Fruit fly (Drosophila melanogaster): ENCODE data around the gene spn-D.

Gene spn-D

dm6 chr3R:27116465-27117092 lies 48.9 kb upstream of the spn-D start, which contains the start of the genes CG6066 and CG5880 (continued):
- TF ChIP-seq Gsc (GFP tag; IDR thresholded peaks at IDR 0.05) (no peak), CG13894 (tag; optimal IDR thresholded peaks at IDR 0.05) (no peak), Dll (GFP tag; IDR thresholded peaks at IDR 0.05; ENCODE audit: partially characterized antibody) (peak; percentile 90), schlank (tag; optimal IDR thresholded peaks at IDR 0.05) (no peak), E2f2 (GFP tag; IDR thresholded peaks at IDR 0.05) (peak; percentile 48), grn (GFP tag; optimal IDR thresholded peaks at IDR 0.05) (no peak), zfh2 (GFP tag; optimal IDR thresholded peaks at IDR 0.05) (no peak), dmrt11E (tag; optimal IDR thresholded peaks at IDR 0.05) (no peak), CG13296 (GFP tag; optimal IDR thresholded peaks at IDR 0.05) (no peak), zen2 (GFP tag; IDR thresholded peaks at IDR 0.05; ENCODE audit: partially characterized antibody) (peak; percentile 73; the same call in 2 of the 3 replicates), nerfin-2 (GFP tag; IDR thresholded peaks at IDR 0.05; ENCODE audit: partially characterized antibody) (peak; percentile 71), CG14710 (tag; optimal IDR thresholded peaks at IDR 0.05) (peak; percentile 14), pfk (GFP tag; optimal IDR thresholded peaks at IDR 0.05) (no peak), Fer2 (tag; optimal IDR thresholded peaks at IDR 0.05) (no peak), CG3726 (GFP tag; IDR thresholded peaks at IDR 0.05) (no peak), sim (GFP tag; IDR thresholded peaks at IDR 0.05) (no peak), CG15696 (tag; optimal IDR thresholded peaks at IDR 0.05) (no peak), Dek (tag; optimal IDR thresholded peaks at IDR 0.05) (no peak), Nf-YB (GFP tag; optimal IDR thresholded peaks at IDR 0.05) (peak; percentile 6), CG16779 (GFP tag; IDR thresholded peaks at IDR 0.05) (0 out of 2 replicates have a peak, but pooled peaks have one; percentile 2), emc (GFP tag; optimal IDR thresholded peaks at IDR 0.05) (no peak), bowl (GFP tag; IDR thresholded peaks at IDR 0.05) (no peak), Dfd (GFP tag; optimal IDR thresholded peaks at IDR 0.05) (no peak), CG12155 (GFP tag; optimal IDR thresholded peaks at IDR 0.05) (no peak), hbn (GFP tag; IDR thresholded peaks at IDR 0.05; ENCODE audit: partially characterized antibody) (peak; percentile 73), CG12219 (GFP tag; optimal IDR thresholded peaks at IDR 0.05) (no peak), dati (GFP tag; IDR thresholded peaks at IDR 0.05) (no peak), luna (GFP tag; optimal IDR thresholded peaks at IDR 0.05) (no peak), gfzf (GFP tag; optimal IDR thresholded peaks at IDR 0.05) (peak; percentile 47), CG14860 (GFP tag; IDR thresholded peaks at IDR 0.05; ENCODE audit: partially characterized antibody) (peak; percentile 72), HLH4C (GFP tag; IDR thresholded peaks at IDR 0.05; ENCODE audit: partially characterized antibody) (peak; percentile 87), CG7963 (GFP tag; IDR thresholded peaks at IDR 0.05; ENCODE audit: partially characterized antibody) (peak; percentile 71), crp (GFP tag; optimal IDR thresholded peaks at IDR 0.05) (peak; percentile 70 to 95), ato (GFP tag; IDR thresholded peaks at IDR 0.05; ENCODE audit: partially characterized antibody) (peak; percentile 83), CG4854 (GFP tag; optimal IDR thresholded peaks at IDR 0.05) (no peak), hkb (optimal IDR thresholded peaks at IDR 0.05) (no peak), hkb (GFP tag; IDR thresholded peaks at IDR 0.05) (no peak), vnd (GFP tag; IDR thresholded peaks at IDR 0.05; ENCODE audit: partially characterized antibody) (peak; percentile 68), CG34224 (GFP tag; IDR thresholded peaks at IDR 0.05; ENCODE audit: partially characterized antibody) (peak; percentile 89), btn (GFP tag; optimal IDR thresholded peaks at IDR 0.05) (no peak), trem (tag; optimal IDR thresholded peaks at IDR 0.05) (peak; percentile 37), sob (GFP tag; IDR thresholded peaks at IDR 0.05) (no peak), Scr (GFP tag; IDR thresholded peaks at IDR 0.05; ENCODE audit: partially characterized antibody) (peak; percentile 86), CG5245 (GFP tag; optimal IDR thresholded peaks at IDR 0.05) (no peak), CG12769 (tag; optimal IDR thresholded peaks at IDR 0.05) (no peak), pzg (GFP tag; optimal IDR thresholded peaks at IDR 0.05) (peak; percentile 66), repo (GFP tag; optimal IDR thresholded peaks at IDR 0.05) (no peak), Atf-2 (GFP tag; optimal IDR thresholded peaks at IDR 0.05) (no peak), CkIIα-i1 (GFP tag; IDR thresholded peaks at IDR 0.05) (no peak)

Measured in whole organism, embryonic.